Worm (Caenorhabditis elegans) whole organism, L3 larva: Measurements from ENCODE around the gene C40H1.3.

Source experiments
- egl-5 ChIP-seq: fragments of 150-350 bp; optimal IDR thresholded peaks from 2 replicates; lab custom pipeline; 2017; ENCODE audit warnings: missing biosample characterization, missing genetic modification reagents, missing genetic modification characterization, inconsistent platforms
- jun-1 ChIP-seq: fragments of 150-350 bp; optimal IDR thresholded peaks from 2 replicates; lab custom pipeline; 2014; ENCODE audit warnings: missing biosample characterization, missing genetic modification reagents, missing genetic modification characterization
- nfya-1 ChIP-seq: sonication (generic microtip); optimal IDR thresholded peaks from 2 replicates; lab custom pipeline; 2017; ENCODE audit warnings: missing genetic modification characterization, mild to moderate bottlenecking, missing compliant biosample characterization, antibody characterized with exemption, moderate library complexity; ENCODE audit not compliant: insufficient read depth

ce11 chrIII:9373779-9374178 is 44.6 kb upstream of the C40H1.3 start:
- no peak for TF ChIP-seq nfya-1
- no peak for TF ChIP-seq egl-5 (tag; lab: Kevin White, UChicago)
- no peak for TF ChIP-seq jun-1 (tag; lab: Kevin White, UChicago)
